Fruit fly (Drosophila melanogaster) S2 (cell line): ENCODE results near the gene CG12362.

Source experiments
- CG8478 ChIP-seq: fragments of >200 bp; optimal IDR thresholded peaks from 2 replicates; lab custom pipeline; 2018
- CTCF ChIP-seq, 2 experiments: fragments of >200 bp; optimal IDR thresholded peaks; 2 replicates each; lab custom pipeline; 2018

CG12362 gene

dm6 chr3L:10412518-10412917, at the start of gene CG12362:
Gene CG12362, plus strand, starts transcription at chr3L:10412818.
- TF ChIP-seq CTCF (optimal IDR thresholded peaks at IDR 0.05; lab: Kevin White, UChicago) (no peak), CG8478 (lab: Kevin White, UChicago) (no peak)

DNA sequence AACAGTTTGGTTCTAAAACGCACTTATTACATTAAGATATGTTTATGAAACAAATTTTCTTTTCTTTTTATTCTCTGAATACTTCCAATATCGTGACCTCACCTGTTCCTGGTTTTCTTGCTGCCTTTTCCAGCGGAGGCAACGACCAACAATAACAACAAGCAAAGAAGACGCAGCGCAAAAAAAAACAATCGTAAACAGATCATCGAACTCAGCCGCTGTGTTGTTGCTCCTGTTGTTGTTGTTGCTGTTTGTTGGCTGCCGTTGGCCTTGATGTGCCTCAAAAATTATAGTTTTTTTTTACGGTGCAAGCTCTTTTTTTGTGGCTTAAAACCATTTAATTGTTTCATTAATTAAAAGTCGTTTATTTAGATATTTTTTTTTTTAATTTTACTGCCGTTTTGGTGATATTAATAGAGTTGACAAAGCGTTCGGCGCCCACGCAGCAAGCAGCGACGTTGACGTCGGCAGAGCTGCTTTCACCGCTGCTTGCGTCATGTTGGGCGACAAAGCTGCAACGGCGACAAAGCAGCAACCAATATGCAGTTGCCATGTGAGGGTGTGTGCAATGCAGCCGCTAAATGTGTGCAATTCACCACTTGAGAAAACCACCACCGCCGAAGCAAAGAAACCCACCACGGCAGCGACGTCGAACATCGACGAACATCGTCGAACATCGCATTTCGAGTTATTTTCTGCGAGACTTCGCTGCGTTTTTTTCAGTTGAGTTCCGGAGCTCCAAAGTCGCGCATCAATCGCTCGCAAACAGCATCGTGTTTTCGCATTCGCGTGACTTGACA, 49.1 kb upstream of the CG12362 start:
- TF ChIP-seq CG8478 (lab: Kevin White, UChicago) (no peak), CTCF (optimal IDR thresholded peaks at IDR 0.05; lab: Kevin White, UChicago) (no peak)

- no peak for TF ChIP-seq CTCF (optimal IDR thresholded peaks at IDR 0.05; lab: Kevin White, UChicago)
- TF ChIP-seq CG8478 (lab: Kevin White, UChicago) = no peak
Observed at dm6 chr3L:10364906-10365305, 47.7 kb upstream of the CG12362 start.

DNA sequence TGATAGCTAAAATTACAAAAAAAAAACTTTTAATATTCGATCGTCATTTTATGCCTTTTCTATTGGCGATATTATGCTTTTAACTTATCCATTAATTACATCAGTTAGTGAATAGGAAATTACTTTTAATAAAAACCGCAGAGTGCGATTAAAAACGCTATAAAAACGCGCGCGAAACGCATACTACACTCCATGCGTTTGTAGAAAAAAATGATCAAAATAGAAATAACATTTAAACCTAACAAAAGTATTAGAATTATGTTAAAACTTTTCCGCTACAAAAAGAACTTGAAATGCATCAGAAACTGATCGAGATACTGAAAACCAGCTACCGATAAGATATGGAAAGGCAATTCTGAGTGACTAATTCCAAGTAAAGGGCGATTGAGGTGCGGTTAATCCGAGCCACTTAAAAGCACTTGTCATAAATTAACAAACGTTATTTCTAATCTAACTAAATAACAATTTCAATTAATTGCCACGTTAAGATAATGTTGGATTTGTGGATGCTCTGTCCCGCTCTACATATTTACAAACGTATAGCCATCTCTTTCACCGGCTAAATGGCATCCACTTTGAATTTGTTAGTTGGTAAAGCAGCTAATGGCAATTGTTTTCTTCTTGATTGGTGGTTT, 46.9 kb upstream of the CG12362 start:
- TF ChIP-seq CTCF (optimal IDR thresholded peaks at IDR 0.05; lab: Kevin White, UChicago) (no peak), CG8478 (lab: Kevin White, UChicago) (no peak)

DNA sequence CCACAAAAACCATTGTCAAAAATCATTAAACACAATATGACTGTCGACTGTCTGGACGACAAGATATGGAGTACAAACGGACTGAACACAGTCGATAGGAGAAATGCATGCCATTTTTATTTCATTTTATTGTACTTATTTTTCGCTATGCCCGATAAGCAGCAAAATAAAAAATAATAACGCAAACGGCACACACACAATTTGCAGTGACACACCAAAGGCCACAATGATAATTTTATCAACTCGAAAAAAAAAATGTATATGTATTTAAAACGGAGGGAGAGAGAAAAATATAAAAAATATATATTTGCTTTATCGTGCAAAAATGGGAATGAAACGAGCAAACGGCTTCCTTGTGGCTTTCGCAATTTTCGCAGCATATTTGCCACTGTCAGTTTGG, 46.2 kb upstream of the CG12362 start:
- TF ChIP-seq CTCF (optimal IDR thresholded peaks at IDR 0.05; lab: Kevin White, UChicago) = no peak
- TF ChIP-seq CG8478 (lab: Kevin White, UChicago) = no peak

dm6 chr3L:10367729-10368128, 44.9 kb upstream of the CG12362 start:
- TF ChIP-seq CTCF (optimal IDR thresholded peaks at IDR 0.05; lab: Kevin White, UChicago) = no peak
- no peak for TF ChIP-seq CG8478 (lab: Kevin White, UChicago)

- no peak for TF ChIP-seq CG8478 (lab: Kevin White, UChicago)
- TF ChIP-seq CTCF (optimal IDR thresholded peaks at IDR 0.05; lab: Kevin White, UChicago) = no peak
Observed at dm6 chr3L:10368817-10369216, 43.8 kb upstream of the CG12362 start.

DNA sequence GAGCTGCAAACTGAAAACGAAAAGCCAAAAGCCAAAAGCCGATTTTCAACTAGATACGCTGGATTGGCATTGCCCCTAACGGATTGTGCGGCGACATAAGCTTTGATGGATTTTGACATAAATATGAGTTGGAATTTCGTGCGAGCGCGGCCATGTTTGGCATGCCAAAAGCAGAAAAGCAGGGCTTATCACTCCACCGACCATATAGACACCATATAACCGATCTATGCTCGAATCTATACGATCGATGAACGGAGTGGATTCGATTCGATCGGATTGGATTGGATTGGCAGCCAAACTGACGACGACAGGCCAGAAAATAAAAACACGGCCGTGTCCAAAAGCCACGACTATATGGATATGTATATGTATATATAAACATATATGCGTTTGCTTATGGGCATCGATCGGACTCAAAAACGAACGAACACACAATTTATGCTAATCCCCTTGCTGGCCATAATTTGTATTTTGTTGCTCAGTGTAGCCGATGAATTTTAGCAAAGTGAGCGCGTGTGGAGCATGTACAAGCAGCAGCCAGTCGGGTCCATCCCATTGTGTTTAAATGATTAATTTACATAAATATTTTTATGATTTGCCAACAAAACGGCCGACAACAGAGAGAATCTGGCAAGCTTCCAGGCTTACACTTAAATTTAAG, 42.2 kb upstream of the CG12362 start:
- TF ChIP-seq CTCF (optimal IDR thresholded peaks at IDR 0.05; lab: Kevin White, UChicago) (no peak), CG8478 (lab: Kevin White, UChicago) (no peak)

DNA sequence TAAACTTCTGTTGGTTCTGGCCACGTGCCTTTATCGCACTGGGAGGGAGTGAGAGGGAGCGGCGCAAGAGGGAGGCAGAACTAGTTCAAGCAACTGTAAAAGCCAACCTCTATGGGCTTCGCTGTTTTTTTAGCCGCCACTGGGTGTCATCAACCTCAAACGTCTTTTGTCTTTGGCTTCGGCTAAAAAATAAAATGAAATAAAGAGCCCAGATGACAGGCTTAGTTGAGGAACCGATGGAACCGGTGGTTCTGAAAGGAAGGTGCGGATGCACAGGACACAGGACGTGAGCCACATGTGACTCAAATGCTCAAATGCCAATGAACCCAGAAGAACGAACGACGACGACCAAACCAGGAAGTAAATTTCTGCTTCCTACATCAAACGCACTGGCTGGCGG, 41.4 kb upstream of the CG12362 start:
- no peak for TF ChIP-seq CTCF (optimal IDR thresholded peaks at IDR 0.05; lab: Kevin White, UChicago)
- TF ChIP-seq CG8478 (lab: Kevin White, UChicago) = no peak

dm6 chr3L:10372195-10372594, 40.4 kb upstream of the CG12362 start:
- TF ChIP-seq CTCF (optimal IDR thresholded peaks at IDR 0.05; lab: Kevin White, UChicago) = no peak
- no peak for TF ChIP-seq CG8478 (lab: Kevin White, UChicago)

- TF ChIP-seq CG8478 (lab: Kevin White, UChicago) (no peak), CTCF (optimal IDR thresholded peaks at IDR 0.05; lab: Kevin White, UChicago) (no peak)
Observed at dm6 chr3L:10372741-10373140, 39.9 kb upstream of the CG12362 start.

DNA sequence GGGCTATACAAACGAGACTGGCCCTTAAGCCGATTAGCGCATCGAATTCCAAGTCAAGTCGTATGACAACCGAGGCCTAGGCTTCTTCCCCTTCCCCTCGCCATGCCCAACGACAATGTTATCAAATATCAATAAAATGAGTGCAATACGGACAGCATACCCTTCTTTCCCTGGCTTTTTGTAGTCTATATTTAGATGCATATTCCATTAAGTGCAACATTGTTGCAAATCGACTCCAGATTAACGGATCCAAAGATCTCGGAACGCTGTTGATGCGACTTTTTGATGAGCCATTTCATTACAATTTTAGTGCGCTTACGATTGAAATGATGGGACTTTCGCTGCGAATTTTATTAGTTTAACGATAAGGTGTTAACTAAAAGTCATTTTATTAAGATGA, 37.0 kb upstream of the CG12362 start:
- TF ChIP-seq CTCF (optimal IDR thresholded peaks at IDR 0.05; lab: Kevin White, UChicago) = no peak
- TF ChIP-seq CG8478 (lab: Kevin White, UChicago) = no peak

DNA sequence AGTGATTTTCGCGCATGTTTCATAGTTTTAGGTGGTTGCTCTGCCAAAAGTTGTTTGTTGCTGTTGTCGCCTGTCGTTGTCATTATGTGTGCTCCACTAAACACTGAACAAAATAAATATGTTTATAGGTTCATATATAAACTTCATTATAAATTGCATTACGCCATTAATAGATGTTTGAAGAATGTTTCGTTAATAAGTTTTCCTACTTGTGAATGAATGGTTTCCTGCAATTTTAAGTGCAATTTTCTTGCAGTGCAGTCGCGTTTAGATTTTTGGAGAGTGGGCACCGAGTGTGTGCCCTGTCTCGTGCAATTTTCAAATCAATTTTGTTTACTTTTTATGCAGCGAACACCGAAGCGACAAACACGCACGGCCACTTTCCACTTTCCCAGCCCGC, 35.9 kb upstream of the CG12362 start:
- TF ChIP-seq CTCF (optimal IDR thresholded peaks at IDR 0.05; lab: Kevin White, UChicago) = no peak
- no peak for TF ChIP-seq CG8478 (lab: Kevin White, UChicago)

DNA sequence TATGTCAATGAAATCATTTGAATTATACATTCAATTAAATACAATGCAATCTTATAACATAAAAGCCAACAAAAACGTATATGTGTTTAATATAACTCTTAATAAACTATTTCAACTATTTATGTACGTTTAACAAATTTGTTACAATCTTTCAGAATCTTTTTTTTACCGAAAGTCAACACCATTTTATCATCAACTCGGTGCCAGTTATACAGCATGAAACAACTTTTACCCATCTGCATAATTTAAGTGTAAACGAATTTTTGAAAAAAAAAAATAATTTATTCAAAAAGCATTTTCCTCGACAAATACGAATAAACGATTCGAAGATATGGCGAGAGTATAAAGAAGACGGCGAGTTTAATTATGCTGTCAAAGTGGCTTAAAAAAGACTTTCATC, 34.6 kb upstream of the CG12362 start:
- TF ChIP-seq CG8478 (lab: Kevin White, UChicago) (no peak), CTCF (optimal IDR thresholded peaks at IDR 0.05; lab: Kevin White, UChicago) (no peak)

DNA sequence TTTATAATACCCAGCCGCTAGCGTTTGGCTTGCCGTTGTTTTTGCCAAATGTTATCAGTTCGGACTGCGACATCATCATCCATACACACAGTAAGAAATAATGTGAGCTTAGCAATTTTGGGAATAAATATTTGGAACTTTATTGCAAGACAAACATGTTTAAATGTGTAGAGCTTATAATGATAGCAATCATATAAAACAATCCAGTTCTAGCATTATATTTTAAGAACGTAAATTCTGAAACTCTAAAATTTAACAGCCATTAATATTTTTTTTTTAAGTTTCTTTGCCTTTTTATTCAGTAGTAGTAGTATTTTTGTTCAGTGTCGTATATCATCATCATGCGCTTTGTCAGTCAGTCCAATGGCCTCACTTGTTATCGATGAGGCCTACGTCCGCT, 31.3 kb upstream of the CG12362 start:
- TF ChIP-seq CG8478 (lab: Kevin White, UChicago) = no peak
- TF ChIP-seq CTCF (optimal IDR thresholded peaks at IDR 0.05; lab: Kevin White, UChicago) = no peak
